Fruit fly (Drosophila melanogaster) whole organism, pupa: ENCODE measurements around the gene CG10214.

ENCODE experiments used
- CG10348 ChIP-seq: fragments of 200-800 bp; sonication (Bioruptor generic); IDR thresholded peaks from 2 replicates; pipeline ENCODE4 v1.3.6; 2022; ENCODE audit warnings: missing biosample characterization, missing genetic modification characterization
- CG12605 ChIP-seq: fragments of 200-800 bp; sonication (Bioruptor generic); IDR thresholded peaks from 2 replicates; pipeline ENCODE4 v1.3.6; 2022; ENCODE audit warnings: missing biosample characterization, missing genetic modification characterization
- CG13204 ChIP-seq: fragments of 200-800 bp; sonication (Bioruptor generic); optimal IDR thresholded peaks from 2 replicates; lab custom pipeline; 2018; ENCODE audit warnings: missing biosample characterization, mild to moderate bottlenecking, missing genetic modification characterization, moderate library complexity
- CG14655 ChIP-seq: fragments of 200-800 bp; sonication (Bioruptor generic); optimal IDR thresholded peaks from 3 replicates; lab custom pipeline; 2017; ENCODE audit warnings: mild to moderate bottlenecking, missing biosample characterization, missing genetic modification reagents, missing genetic modification characterization
- CG15710 ChIP-seq: fragments of 200-800 bp; sonication (Bioruptor generic); optimal IDR thresholded peaks from 2 replicates; lab custom pipeline; 2018; ENCODE audit warnings: missing biosample characterization, mild to moderate bottlenecking, missing genetic modification characterization, moderate library complexity
- CG17806 ChIP-seq: fragments of 200-800 bp; sonication (Bioruptor generic); optimal IDR thresholded peaks from 2 replicates; lab custom pipeline; 2018; ENCODE audit warnings: missing biosample characterization, mild to moderate bottlenecking, missing genetic modification characterization, moderate library complexity
- CG32121 ChIP-seq: fragments of 200-800 bp; sonication (Bioruptor generic); IDR thresholded peaks from 2 replicates; pipeline ENCODE4 v1.3.6; 2022; ENCODE audit warnings: missing biosample characterization, missing genetic modification characterization
- CG34367 ChIP-seq: fragments of 200-800 bp; sonication (Bioruptor generic); optimal IDR thresholded peaks from 2 replicates; lab custom pipeline; 2018; ENCODE audit warnings: missing biosample characterization, mild to moderate bottlenecking, missing genetic modification characterization
- CG4496 ChIP-seq: fragments of 200-800 bp; sonication (Bioruptor generic); IDR thresholded peaks from 3 replicates; pipeline ENCODE4 v1.3.6; 2022; ENCODE audit warnings: missing biosample characterization, missing genetic modification characterization
- CG8159 ChIP-seq: fragments of 200-800 bp; sonication (Bioruptor generic); optimal IDR thresholded peaks from 3 replicates; lab custom pipeline; 2018; ENCODE audit warnings: missing biosample characterization, mild to moderate bottlenecking, missing genetic modification characterization, moderate library complexity
- CG8301 ChIP-seq: fragments of 200-800 bp; sonication (Bioruptor generic); optimal IDR thresholded peaks from 2 replicates; lab custom pipeline; 2018; ENCODE audit warnings: missing biosample characterization, mild to moderate bottlenecking, missing genetic modification characterization
- CG9948 ChIP-seq: fragments of 200-800 bp; sonication (Bioruptor generic); optimal IDR thresholded peaks from 2 replicates; lab custom pipeline; 2018; ENCODE audit warnings: missing biosample characterization, mild to moderate bottlenecking, missing genetic modification characterization, moderate library complexity
- D1 ChIP-seq: fragments of 200-800 bp; sonication (Bioruptor generic); optimal IDR thresholded peaks from 2 replicates; lab custom pipeline; 2018; ENCODE audit warnings: missing biosample characterization, mild to moderate bottlenecking, missing genetic modification characterization, moderate library complexity
- EcR ChIP-seq: fragments of 200-800 bp; sonication (Bioruptor generic); optimal IDR thresholded peaks from 3 replicates; lab custom pipeline; 2019; ENCODE audit warnings: missing biosample characterization, missing genetic modification characterization, mild to moderate bottlenecking, moderate library complexity, missing genetic modification reagents
- Ets98B ChIP-seq: fragments of 200-800 bp; sonication (Bioruptor generic); IDR thresholded peaks from 2 replicates; pipeline ENCODE4 v1.3.6; 2022; ENCODE audit warnings: missing biosample characterization, missing genetic modification characterization
- Pif1A ChIP-seq: fragments of 200-800 bp; sonication (Bioruptor generic); optimal IDR thresholded peaks from 3 replicates; lab custom pipeline; 2016; ENCODE audit warnings: missing biosample characterization, missing genetic modification characterization
- Pif1B ChIP-seq: fragments of 200-800 bp; sonication (Bioruptor generic); optimal IDR thresholded peaks from 3 replicates; lab custom pipeline; 2016; ENCODE audit warnings: missing biosample characterization, missing genetic modification characterization
- Snoo ChIP-seq: fragments of 200-800 bp; sonication (Bioruptor generic); optimal IDR thresholded peaks from 3 replicates; lab custom pipeline; 2017; ENCODE audit warnings: missing biosample characterization, mild to moderate bottlenecking, missing genetic modification characterization, inconsistent platforms
- fd96Ca ChIP-seq: fragments of 200-800 bp; sonication (Bioruptor generic); IDR thresholded peaks from 3 replicates; pipeline ENCODE4 v1.3.6; 2022; ENCODE audit warnings: missing biosample characterization, missing genetic modification characterization
- gl ChIP-seq: fragments of 200-800 bp; sonication (Bioruptor generic); optimal IDR thresholded peaks from 2 replicates; lab custom pipeline; 2018; ENCODE audit warnings: missing biosample characterization, mild to moderate bottlenecking, missing genetic modification characterization
- rn ChIP-seq: fragments of 200-800 bp; sonication (Bioruptor generic); IDR thresholded peaks from 2 replicates; pipeline ENCODE4 v1.3.6; 2022; ENCODE audit warnings: missing biosample characterization, missing genetic modification characterization

The CG10214 gene

DNA sequence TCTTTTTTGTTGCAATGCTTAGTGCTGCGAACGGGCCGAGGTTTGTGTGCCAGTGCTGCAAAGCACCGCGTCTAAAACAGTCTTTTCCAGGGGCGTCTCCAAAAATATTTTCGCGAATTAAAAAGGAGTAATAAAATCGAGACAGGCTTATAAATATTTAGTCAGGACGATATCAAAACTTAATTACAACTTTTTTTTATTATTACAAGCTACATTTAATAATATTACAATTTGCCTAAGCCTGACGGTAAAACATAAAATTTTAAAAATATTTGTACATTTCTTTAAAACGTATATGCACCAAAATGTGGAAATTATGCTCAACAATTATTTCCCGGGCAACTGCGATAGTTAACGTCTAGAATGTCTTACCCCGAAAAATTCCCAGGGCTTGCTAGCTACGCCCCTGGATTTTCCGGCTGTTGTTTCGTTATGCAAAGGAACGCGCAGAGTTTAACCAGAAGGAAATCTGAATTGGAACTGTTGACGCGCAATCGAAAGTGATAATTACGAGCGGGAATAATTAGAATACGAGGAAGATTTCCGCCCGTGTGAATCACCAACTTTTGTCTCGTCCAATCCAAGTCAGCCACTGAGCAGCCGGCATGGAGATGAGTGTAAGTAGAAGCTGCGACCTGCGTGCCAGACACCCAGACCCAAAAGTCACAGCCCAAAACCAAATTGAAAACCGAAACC lies 9.2 kb downstream of the CG10214 start, which contains the start of the genes PTPMT1 and Hrd3:
Gene PTPMT1 (plus strand): TSS at position 428 of the 696 bp plus-strand sequence.
Gene Hrd3 (minus strand): TSS at position 646 of the 696 bp plus-strand sequence.
- TF ChIP-seq CG8301 (tag; lab: Kevin White, UChicago) = peak; percentile 98
- TF ChIP-seq fd96Ca (GFP tag; lab: Robert Waterston, UW) = peak; percentile 94
- TF ChIP-seq Pif1A (GFP tag; lab: Kevin White, UChicago) = peak; percentile 99
- TF ChIP-seq Pif1B (GFP tag; lab: Kevin White, UChicago) = peak; percentile 99
- TF ChIP-seq CG14655 (GFP tag; lab: Kevin White, UChicago) = peak; percentile 100
- peak; percentile 92 for TF ChIP-seq rn
- peak; percentile 97 for TF ChIP-seq CG4496 (GFP tag; lab: Robert Waterston, UW)
- peak; percentile 91 for TF ChIP-seq Ets98B
- TF ChIP-seq CG15710 = peak; percentile 99
- TF ChIP-seq CG8159 = peak; percentile 99
- TF ChIP-seq CG12605 = peak; percentile 88
- peak; percentile 97 for TF ChIP-seq CG34367 (tag; lab: Kevin White, UChicago)
- TF ChIP-seq EcR (GFP tag; lab: Kevin White, UChicago) = peak; percentile 47
- no peak for TF ChIP-seq D1 (tag; lab: Kevin White, UChicago)
- TF ChIP-seq CG13204 (GFP tag; lab: Kevin White, UChicago) = peak; percentile 95
- peak; percentile 93 for TF ChIP-seq CG10348 (GFP tag; lab: Robert Waterston, UW)
- peak; percentile 91 for TF ChIP-seq gl (tag; lab: Kevin White, UChicago)
- TF ChIP-seq CG32121 = peak; percentile 95
- TF ChIP-seq CG9948 = peak; percentile 99
- TF ChIP-seq CG17806 (tag; lab: Kevin White, UChicago) = peak; percentile 97
- TF ChIP-seq Snoo (tag; lab: Kevin White, UChicago) = peak; percentile 98

DNA sequence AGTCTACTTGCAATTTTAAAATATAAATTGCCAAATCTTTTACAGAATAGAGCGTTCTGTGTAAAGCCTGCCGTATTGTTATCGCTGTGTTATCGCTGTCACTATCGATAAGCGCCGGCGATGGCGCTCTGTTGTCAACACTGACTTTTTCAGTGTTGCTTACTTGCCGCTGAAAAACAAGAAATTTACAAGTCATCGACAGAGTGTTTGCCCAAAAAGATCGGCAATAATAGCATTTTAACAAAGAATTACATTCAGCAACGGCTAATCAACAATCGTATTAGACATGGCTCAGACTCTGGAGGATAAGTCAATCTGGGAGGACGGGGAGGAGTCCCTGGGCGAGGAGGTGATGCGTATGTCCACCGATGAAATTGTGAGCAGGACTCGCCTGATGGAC lies 14.6 kb downstream of the CG10214 start, which contains the start of the genes RanBP3 and Rpt5:
Gene RanBP3 (minus strand): TSS at position 107 of the 400 bp plus-strand sequence.
Gene Rpt5 (plus strand): TSS at position 149 of the 400 bp plus-strand sequence.
- peak; percentile 6 for TF ChIP-seq CG17806 (tag; lab: Kevin White, UChicago)
- TF ChIP-seq CG4496 (GFP tag; lab: Robert Waterston, UW) = peak; percentile 29; the same call in 1 of the 3 replicates
- TF ChIP-seq Ets98B = peak; percentile 58
- no peak for TF ChIP-seq CG8301 (tag; lab: Kevin White, UChicago)
- TF ChIP-seq CG32121 = peak; percentile 20; the same call in 1 of the 2 replicates
- no peak for TF ChIP-seq CG9948
- TF ChIP-seq Pif1A (GFP tag; lab: Kevin White, UChicago) = no peak
- peak; percentile 28; the same call in 1 of the 3 replicates for TF ChIP-seq fd96Ca (GFP tag; lab: Robert Waterston, UW)
- TF ChIP-seq CG15710 = peak; percentile 39
- TF ChIP-seq EcR (GFP tag; lab: Kevin White, UChicago) = peak; percentile 6
- peak; percentile 40 for TF ChIP-seq Snoo (tag; lab: Kevin White, UChicago)
- TF ChIP-seq Pif1B (GFP tag; lab: Kevin White, UChicago) = no peak
- TF ChIP-seq CG14655 (GFP tag; lab: Kevin White, UChicago) = no peak

DNA sequence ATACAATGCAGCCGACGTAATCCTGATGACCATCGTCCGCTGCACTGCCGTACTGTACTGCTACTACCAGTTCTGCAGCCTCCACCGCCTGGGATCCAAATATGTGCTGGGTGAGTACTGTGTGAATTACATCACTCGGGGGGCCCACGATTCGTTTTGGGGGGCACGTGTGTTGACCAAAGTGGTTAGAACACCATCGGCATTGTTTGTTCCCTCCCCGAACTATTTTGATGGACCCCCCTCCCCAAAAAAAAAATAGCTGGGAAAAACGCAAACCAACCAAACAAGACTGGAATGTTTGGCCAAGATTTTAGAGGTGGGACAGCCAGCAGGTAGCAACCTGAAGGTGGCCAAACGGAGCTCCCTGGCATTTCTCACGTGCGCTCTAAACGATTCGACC lies 19.8 kb downstream of the CG10214 start:
- no peak for TF ChIP-seq CG17806 (tag; lab: Kevin White, UChicago)
- TF ChIP-seq CG4496 (GFP tag; lab: Robert Waterston, UW) = no peak
- no peak for TF ChIP-seq Pif1A (GFP tag; lab: Kevin White, UChicago)
- no peak for TF ChIP-seq CG14655 (GFP tag; lab: Kevin White, UChicago)
- no peak for TF ChIP-seq EcR (GFP tag; lab: Kevin White, UChicago)
- no peak for TF ChIP-seq CG13204 (GFP tag; lab: Kevin White, UChicago)
- TF ChIP-seq CG8301 (tag; lab: Kevin White, UChicago) = no peak
- no peak for TF ChIP-seq CG12605
- TF ChIP-seq CG15710 = no peak

DNA sequence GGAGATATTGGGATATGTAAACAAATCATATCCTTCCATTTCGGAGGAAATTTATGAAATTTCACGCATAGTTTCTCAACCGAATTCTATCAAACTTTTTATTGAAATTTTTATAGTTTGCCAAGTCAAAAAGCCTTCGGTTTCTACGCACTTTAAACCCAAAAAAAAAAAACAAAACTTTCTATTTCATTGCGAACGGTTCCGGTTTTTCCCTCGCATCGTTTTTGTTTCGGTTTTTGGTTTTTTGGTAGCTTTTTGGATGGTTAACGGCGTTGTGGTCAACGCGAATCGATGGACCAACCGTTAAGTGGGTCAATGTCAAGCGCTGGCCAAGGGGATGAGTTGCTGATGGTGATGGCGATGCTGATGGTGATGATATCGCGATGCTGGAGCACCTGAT lies 26.3 kb downstream of the CG10214 start:
- TF ChIP-seq gl (tag; lab: Kevin White, UChicago) = no peak
- no peak for TF ChIP-seq CG4496 (GFP tag; lab: Robert Waterston, UW)
- TF ChIP-seq rn = no peak
- no peak for TF ChIP-seq Pif1B (GFP tag; lab: Kevin White, UChicago)

DNA sequence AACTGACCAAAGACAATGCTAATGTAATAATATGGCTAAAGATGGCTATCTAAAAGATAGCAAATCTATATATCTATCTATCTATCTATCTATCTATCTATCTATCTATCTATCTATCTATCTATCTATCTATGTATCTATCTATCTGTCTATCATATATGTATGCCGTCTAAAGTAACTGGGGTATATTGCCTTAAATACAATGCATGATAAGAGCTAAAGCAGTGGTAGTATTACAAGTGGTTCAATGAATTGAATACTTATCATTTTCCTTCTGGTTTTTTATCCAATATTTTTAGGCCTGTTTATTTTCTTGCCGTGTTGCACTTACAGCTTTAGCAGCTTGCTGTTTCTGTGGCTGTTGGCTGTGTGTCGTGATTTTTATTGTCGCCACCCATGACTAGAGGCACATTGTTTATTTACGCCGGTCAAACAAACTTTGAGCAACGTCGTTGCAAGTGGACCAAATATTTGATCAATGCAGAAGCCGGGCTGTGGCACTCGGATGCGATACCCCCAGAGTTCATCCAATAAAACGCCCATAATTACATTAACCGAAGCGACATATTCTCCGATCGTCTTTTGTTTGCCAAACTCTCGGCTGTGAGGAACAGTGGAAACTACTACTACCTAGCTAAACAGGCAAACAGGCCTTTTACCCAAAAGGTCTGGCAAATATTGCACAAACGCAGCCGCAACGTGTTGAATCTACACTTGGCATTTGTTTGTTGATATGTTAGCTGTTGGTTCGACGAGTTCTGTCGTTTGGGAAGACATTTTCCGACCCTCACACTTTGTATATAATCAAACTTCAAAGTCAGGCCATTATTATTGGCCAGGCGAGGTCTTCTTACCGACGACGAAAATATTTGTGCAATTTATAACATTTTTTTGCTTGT lies 29.4 kb downstream of the CG10214 start:
- peak; percentile 20 for TF ChIP-seq CG9948
- peak; percentile 45 for TF ChIP-seq CG15710
- peak; percentile 17 for TF ChIP-seq CG34367 (tag; lab: Kevin White, UChicago)
- TF ChIP-seq Pif1A (GFP tag; lab: Kevin White, UChicago) = peak; percentile 51
- TF ChIP-seq CG17806 (tag; lab: Kevin White, UChicago) = peak; percentile 18
- no peak for TF ChIP-seq Snoo (tag; lab: Kevin White, UChicago)
- TF ChIP-seq fd96Ca (GFP tag; lab: Robert Waterston, UW) = no peak
- no peak for TF ChIP-seq Pif1B (GFP tag; lab: Kevin White, UChicago)
- no peak for TF ChIP-seq CG10348 (GFP tag; lab: Robert Waterston, UW)
- TF ChIP-seq CG13204 (GFP tag; lab: Kevin White, UChicago) = no peak
- TF ChIP-seq CG8159 = peak; percentile 42
- no peak for TF ChIP-seq EcR (GFP tag; lab: Kevin White, UChicago)
- TF ChIP-seq gl (tag; lab: Kevin White, UChicago) = no peak
- no peak for TF ChIP-seq CG4496 (GFP tag; lab: Robert Waterston, UW)
- no peak for TF ChIP-seq CG12605
- no peak for TF ChIP-seq CG32121
- TF ChIP-seq CG14655 (GFP tag; lab: Kevin White, UChicago) = peak; percentile 66
- no peak for TF ChIP-seq D1 (tag; lab: Kevin White, UChicago)
- TF ChIP-seq CG8301 (tag; lab: Kevin White, UChicago) = peak; percentile 65
- no peak for TF ChIP-seq rn
- no peak for TF ChIP-seq Ets98B
